Worm (Caenorhabditis elegans): ENCODE data around the gene C05D11.5.

The C05D11.5 gene

ce11 chrIII:6362323-6362922, 49.4 kb downstream of the C05D11.5 start:
- TF ChIP-seq nfya-1 (tag; optimal IDR thresholded peaks at IDR 0.05; ENCODE audit: insufficient read depth), result peak; percentile 33
- no peak for TF ChIP-seq mml-1 (tag; optimal IDR thresholded peaks at IDR 0.05)
- peak; percentile 40 for TF ChIP-seq jun-1 (tag; optimal IDR thresholded peaks at IDR 0.05)
- peak; percentile 31 for TF ChIP-seq ama-1 (optimal IDR thresholded peaks at IDR 0.05)
- TF ChIP-seq tbx-2 (tag; optimal IDR thresholded peaks at IDR 0.05), result no peak
- no peak for TF ChIP-seq ztf-4 (tag; optimal IDR thresholded peaks at IDR 0.05)
- TF ChIP-seq nhr-25 (tag; optimal IDR thresholded peaks at IDR 0.05), result peak; percentile 51
- no peak for TF ChIP-seq zag-1 (tag; optimal IDR thresholded peaks at IDR 0.05)
- TF ChIP-seq pha-4 (tag; optimal IDR thresholded peaks at IDR 0.05), result peak; percentile 37
- TF ChIP-seq elt-2 (tag; optimal IDR thresholded peaks at IDR 0.05), result no peak
- peak; percentile 56 for TF ChIP-seq nhr-23 (tag; optimal IDR thresholded peaks at IDR 0.05)
- TF ChIP-seq nhr-43 (tag; optimal IDR thresholded peaks at IDR 0.05; ENCODE audit: poor library complexity, severe bottlenecking), result peak; percentile 71
- TF ChIP-seq fos-1 (tag; optimal IDR thresholded peaks at IDR 0.05), result peak; percentile 7
- no peak for TF ChIP-seq ceh-28 (tag; optimal IDR thresholded peaks at IDR 0.05)
- TF ChIP-seq elt-1 (tag; optimal IDR thresholded peaks at IDR 0.05), result peak; percentile 56

ce11 chrIII:6361560-6361959, 50.3 kb downstream of the C05D11.5 start:
- TF ChIP-seq ceh-82 (tag; optimal IDR thresholded peaks at IDR 0.05) (no peak), mdl-1 (tag; optimal IDR thresholded peaks at IDR 0.05) (no peak), nfya-1 (tag; optimal IDR thresholded peaks at IDR 0.05; ENCODE audit: insufficient read depth) (no peak), ceh-28 (tag; optimal IDR thresholded peaks at IDR 0.05) (no peak), daf-12 (tag; optimal IDR thresholded peaks at IDR 0.05) (no peak), ceh-9 (tag; optimal IDR thresholded peaks at IDR 0.05) (no peak), R02D3.7 (tag; optimal IDR thresholded peaks at IDR 0.05) (no peak), lin-15B (tag; optimal IDR thresholded peaks at IDR 0.05) (no peak), ztf-11 (tag; optimal IDR thresholded peaks at IDR 0.05) (no peak), fkh-2 (tag; optimal IDR thresholded peaks at IDR 0.05) (no peak), fos-1 (tag; optimal IDR thresholded peaks at IDR 0.05) (no peak), lin-39 (tag; optimal IDR thresholded peaks at IDR 0.05) (no peak), skn-1 (tag; optimal IDR thresholded peaks at IDR 0.05) (peak; percentile 21), egl-5 (tag; optimal IDR thresholded peaks at IDR 0.05) (no peak), elt-3 (tag; optimal IDR thresholded peaks at IDR 0.05) (no peak), nhr-12 (tag; optimal IDR thresholded peaks at IDR 0.05) (no peak), nhr-77 (tag; optimal IDR thresholded peaks at IDR 0.05) (no peak), nhr-25 (tag; optimal IDR thresholded peaks at IDR 0.05) (no peak), elt-2 (tag; optimal IDR thresholded peaks at IDR 0.05) (peak; percentile 97), ZK546.5 (tag; optimal IDR thresholded peaks at IDR 0.05) (no peak), nhr-11 (tag; optimal IDR thresholded peaks at IDR 0.05) (no peak), zag-1 (tag; optimal IDR thresholded peaks at IDR 0.05) (no peak), nhr-237 (tag; optimal IDR thresholded peaks at IDR 0.05) (no peak), fkh-10 (GFP tag; optimal IDR thresholded peaks at IDR 0.05) (no peak), mml-1 (tag; optimal IDR thresholded peaks at IDR 0.05) (no peak), jun-1 (tag; optimal IDR thresholded peaks at IDR 0.05) (peak; percentile 19), pha-4 (tag; optimal IDR thresholded peaks at IDR 0.05) (peak; percentile 59), unc-62 (GFP tag; optimal IDR thresholded peaks at IDR 0.05) (no peak), nhr-43 (tag; optimal IDR thresholded peaks at IDR 0.05; ENCODE audit: poor library complexity, severe bottlenecking) (no peak), nhr-76 (tag; optimal IDR thresholded peaks at IDR 0.05) (no peak), hmg-11 (tag; optimal IDR thresholded peaks at IDR 0.05) (no peak), nhr-23 (tag; optimal IDR thresholded peaks at IDR 0.05) (no peak), eor-1 (tag; optimal IDR thresholded peaks at IDR 0.05) (no peak), snpc-4 (tag; optimal IDR thresholded peaks at IDR 0.05) (no peak), ztf-4 (tag; optimal IDR thresholded peaks at IDR 0.05) (no peak), pqm-1 (tag; optimal IDR thresholded peaks at IDR 0.05) (peak; percentile 98), egl-27 (tag; optimal IDR thresholded peaks at IDR 0.05) (no peak)

ce11 chrIII:6360825-6361224, 51.0 kb downstream of the C05D11.5 start:
- no peak for TF ChIP-seq mdl-1 (tag; optimal IDR thresholded peaks at IDR 0.05)
- TF ChIP-seq pha-4 (tag; optimal IDR thresholded peaks at IDR 0.05), result no peak
- no peak for TF ChIP-seq ceh-9 (tag; optimal IDR thresholded peaks at IDR 0.05)
- peak; percentile 29 for TF ChIP-seq nhr-43 (tag; optimal IDR thresholded peaks at IDR 0.05; ENCODE audit: poor library complexity, severe bottlenecking)
- peak; percentile 24 for TF ChIP-seq elt-1 (tag; optimal IDR thresholded peaks at IDR 0.05)
- no peak for TF ChIP-seq tbx-2 (tag; optimal IDR thresholded peaks at IDR 0.05)
- peak; percentile 61 for TF ChIP-seq elt-2 (tag; optimal IDR thresholded peaks at IDR 0.05)
- TF ChIP-seq ZK546.5 (tag; optimal IDR thresholded peaks at IDR 0.05), result no peak
- TF ChIP-seq nhr-23 (tag; optimal IDR thresholded peaks at IDR 0.05), result peak; percentile 52

Measured in whole organism, L3 larva.